Worm (Caenorhabditis elegans): ENCODE results near the gene hxk-3.

- TF ChIP-seq K11D2.4 (GFP tag; IDR thresholded peaks at IDR 0.05) (no peak), nfya-1 (tag; optimal IDR thresholded peaks at IDR 0.05; ENCODE audit: borderline replicate concordance, insufficient read depth) (no peak), akir-1 (GFP tag; optimal IDR thresholded peaks at IDR 0.05) (no peak), unc-130 (GFP tag; optimal IDR thresholded peaks at IDR 0.05) (no peak)
Observed at ce11 chrIV:1510241-1510640, 12.8 kb downstream of the hxk-3 start, which contains the start of gene txt-4.

Measured in whole organism, young adult.